Worm (Caenorhabditis elegans): ENCODE measurements around the gene rpb-8.

The rpb-8 gene

ce11 chrIII:4950345-4950744 is 32.5 kb upstream of the rpb-8 start:
- TF ChIP-seq duxl-1 (tag; optimal IDR thresholded peaks at IDR 0.05; ENCODE audit: poor library complexity) (no peak), skn-1 (tag; optimal IDR thresholded peaks at IDR 0.05) (no peak), F49E8.2 (tag; optimal IDR thresholded peaks at IDR 0.05; ENCODE audit: borderline replicate concordance) (no peak), dmd-6 (GFP tag; IDR thresholded peaks at IDR 0.05) (no peak), zip-2 (tag; optimal IDR thresholded peaks at IDR 0.05) (no peak), dpl-1 (GFP tag; optimal IDR thresholded peaks at IDR 0.05) (no peak), unc-62 (GFP tag; optimal IDR thresholded peaks at IDR 0.05 in 1 of 2) (peak in 1 of 2 experiments; percentile 83), unc-62 (tag; optimal IDR thresholded peaks at IDR 0.05) (no peak), set-16 (GFP tag; IDR thresholded peaks at IDR 0.05) (peak; percentile 67), ztf-7 (tag; optimal IDR thresholded peaks at IDR 0.05) (no peak), mdl-1 (tag; optimal IDR thresholded peaks at IDR 0.05) (peak; percentile 59 to 86), ceh-62 (tag; optimal IDR thresholded peaks at IDR 0.05) (no peak), lin-1 (GFP tag; IDR thresholded peaks at IDR 0.05) (no peak), tag-97 (GFP tag; IDR thresholded peaks at IDR 0.05) (no peak), daf-16 (GFP tag; optimal IDR thresholded peaks at IDR 0.05) (no peak), daf-16 (tag; optimal IDR thresholded peaks at IDR 0.05) (no peak), mdt-29 (GFP tag; IDR thresholded peaks at IDR 0.05) (no peak), dve-1 (tag; optimal IDR thresholded peaks at IDR 0.05; ENCODE audit: insufficient read depth) (peak; percentile 13), zag-1 (tag; optimal IDR thresholded peaks at IDR 0.05) (no peak), R02D3.7 (tag; optimal IDR thresholded peaks at IDR 0.05) (no peak), spr-1 (tag; optimal IDR thresholded peaks at IDR 0.05) (no peak), madf-9 (GFP tag; conservative IDR thresholded peaks at IDR 0.05) (peak; percentile 64), aha-1 (tag) (no peak), nhr-11 (tag; optimal IDR thresholded peaks at IDR 0.05) (no peak), pha-4 (GFP tag; IDR thresholded peaks at IDR 0.05) (no peak), pha-4 (tag; optimal IDR thresholded peaks at IDR 0.05) (no peak), attf-4 (tag; optimal IDR thresholded peaks at IDR 0.05) (no peak), cey-2 (tag; optimal IDR thresholded peaks at IDR 0.05; ENCODE audit: borderline replicate concordance, insufficient read depth) (no peak), ceh-44 (GFP tag; IDR thresholded peaks at IDR 0.05) (no peak), ceh-32 (tag; optimal IDR thresholded peaks at IDR 0.05; ENCODE audit: poor library complexity) (no peak), ama-1 (optimal IDR thresholded peaks at IDR 0.05) (no peak), sdz-12 (GFP tag; optimal IDR thresholded peaks at IDR 0.05) (no peak), nhr-111 (GFP tag; optimal IDR thresholded peaks at IDR 0.05) (no peak), mxl-2 (GFP tag; conservative IDR thresholded peaks at IDR 0.05) (no peak), ceh-28 (tag; optimal IDR thresholded peaks at IDR 0.05) (no peak), tra-1 (GFP tag; IDR thresholded peaks at IDR 0.05) (peak; percentile 54; the same call in 1 of the 2 replicates), lsy-2 (tag; optimal IDR thresholded peaks at IDR 0.05) (peak in 1 of 2 experiments; percentile 43), hlh-11 (tag; optimal IDR thresholded peaks at IDR 0.05) (peak; percentile 58), D1046.2 (GFP tag; IDR thresholded peaks at IDR 0.05) (no peak), Y5F2A.4 (GFP tag; optimal IDR thresholded peaks at IDR 0.05) (no peak), nhr-6 (tag; optimal IDR thresholded peaks at IDR 0.05) (no peak), lir-3 (tag; optimal IDR thresholded peaks at IDR 0.05) (no peak), pqm-1 (tag; optimal IDR thresholded peaks at IDR 0.05) (no peak), ctbp-1 (GFP tag; IDR thresholded peaks at IDR 0.05) (0 out of 2 replicates have a peak, but pooled peaks have one; percentile 25), daf-8 (GFP tag; IDR thresholded peaks at IDR 0.05) (no peak), F26F4.8 (GFP tag; conservative IDR thresholded peaks at IDR 0.05) (no peak), lin-39 (tag; optimal IDR thresholded peaks at IDR 0.05) (no peak), rbr-2 (tag; optimal IDR thresholded peaks at IDR 0.05) (peak; percentile 63), mep-1 (tag; optimal IDR thresholded peaks at IDR 0.05) (peak; percentile 55), zfp-3 (GFP tag; conservative IDR thresholded peaks at IDR 0.05) (no peak), dmd-9 (GFP tag; IDR thresholded peaks at IDR 0.05) (no peak), ceh-82 (tag; optimal IDR thresholded peaks at IDR 0.05) (no peak), lin-38 (GFP tag; IDR thresholded peaks at IDR 0.05) (0 out of 2 replicates have a peak, but pooled peaks have one; percentile 26)

All from whole organism, L4 larva.